Worm (Caenorhabditis elegans) whole organism, young adult: Measurements from ENCODE around the gene srbc-43.
A peak's percentile ranks its signal among the peaks of the same experiment; 100 is the strongest.

Experiments used
- Y53G8AR.9 ChIP-seq: fragments of 200-800 bp; sonication (Bioruptor generic); conservative IDR thresholded peaks from 2 replicates; pipeline ENCODE4 v1.3.6; 2022; ENCODE audit warnings: missing genetic modification reagents, missing genetic modification characterization, missing compliant biosample characterization
- dox-1 ChIP-seq: fragments of 200-800 bp; sonication (Bioruptor generic); IDR thresholded peaks from 2 replicates; pipeline ENCODE4 v1.3.6; 2022; ENCODE audit warnings: missing genetic modification reagents, missing genetic modification characterization, missing compliant biosample characterization
- efl-1 ChIP-seq: fragments of 150-350 bp; optimal IDR thresholded peaks from 2 replicates; lab custom pipeline; 2014; ENCODE audit warnings: missing biosample characterization, missing genetic modification reagents, missing genetic modification characterization
- mel-28 ChIP-seq: sonication (generic microtip); optimal IDR thresholded peaks from 2 replicates; lab custom pipeline; 2016; ENCODE audit warnings: borderline replicate concordance, mild to moderate bottlenecking, missing genetic modification characterization, missing compliant biosample characterization
- mxl-1 ChIP-seq: sonication (generic microtip); optimal IDR thresholded peaks from 2 replicates; lab custom pipeline; 2016; ENCODE audit warnings: missing genetic modification characterization, missing compliant biosample characterization
- snpc-4 ChIP-seq, 5 experiments: fragments of 150-350 bp in 1 of 5; sonication (generic microtip) in 4 of 5; optimal IDR thresholded peaks; 2 replicates each; lab custom pipeline; 2014 to 2018; ENCODE audit warnings: missing genetic modification characterization in 5 of 5, missing biosample characterization in 3 of 5, antibody characterized with exemption in 2 of 5, mild to moderate bottlenecking in 2 of 5, missing compliant biosample characterization in 2 of 5, missing genotype in 2 of 5, moderate library complexity in 2 of 5, missing genetic modification reagents in 1 of 5

ce11 chrV:12819155-12819554 is 28.8 kb upstream of the srbc-43 start:
- no peak for TF ChIP-seq mxl-1 (tag; lab: Kevin White, UChicago)
- 0 out of 2 replicates have a peak, but pooled peaks have one; percentile 39 for TF ChIP-seq dox-1
- no peak for TF ChIP-seq efl-1 (GFP tag; lab: Kevin White, UChicago)
- TF ChIP-seq snpc-4 (GFP tag; optimal IDR thresholded peaks at IDR 0.05; lab: Kevin White, UChicago): no peak
- no peak for TF ChIP-seq snpc-4 (tag; optimal IDR thresholded peaks at IDR 0.05; lab: Kevin White, UChicago)
- no peak for TF ChIP-seq Y53G8AR.9 (GFP tag; lab: Robert Waterston, UW)
- TF ChIP-seq mel-28: no peak
